Worm (Caenorhabditis elegans): Measurements from ENCODE around the gene Y45F3A.9.
A peak's percentile ranks its signal among the peaks of the same experiment; 100 is the strongest.

Y45F3A.9 gene

ce11 chrIII:10600138-10600626, 5.2 kb upstream of the Y45F3A.9 start, which contains the start of gene epg-6:
epg-6 (minus strand) TSS chrIII:10600188.
- no peak for TF ChIP-seq hlh-30 (tag; optimal IDR thresholded peaks at IDR 0.05; ENCODE audit: insufficient read depth)
- no peak for TF ChIP-seq ets-4 (tag; optimal IDR thresholded peaks at IDR 0.05)
- no peak for TF ChIP-seq unc-55 (GFP tag; optimal IDR thresholded peaks at IDR 0.05)
- TF ChIP-seq dve-1 (tag; optimal IDR thresholded peaks at IDR 0.05): no peak
- no peak for TF ChIP-seq ref-2 (tag; optimal IDR thresholded peaks at IDR 0.05)
- TF ChIP-seq ceh-2 (tag; optimal IDR thresholded peaks at IDR 0.05): no peak
- TF ChIP-seq eyg-1 (tag; optimal IDR thresholded peaks at IDR 0.05): no peak
- TF ChIP-seq hlh-8 (tag; optimal IDR thresholded peaks at IDR 0.05): no peak
- no peak for TF ChIP-seq ceh-31 (tag; optimal IDR thresholded peaks at IDR 0.05)
- no peak for TF ChIP-seq K02D7.2 (tag; optimal IDR thresholded peaks at IDR 0.05)
- no peak for TF ChIP-seq T23F11.4 (GFP tag; optimal IDR thresholded peaks at IDR 0.05)
- TF ChIP-seq pag-3 (tag; optimal IDR thresholded peaks at IDR 0.05; ENCODE audit: borderline replicate concordance): no peak
- TF ChIP-seq lim-6 (tag; optimal IDR thresholded peaks at IDR 0.05): no peak
- no peak for TF ChIP-seq unc-3 (GFP tag; conservative IDR thresholded peaks at IDR 0.05)
- no peak for TF ChIP-seq unc-3 (tag; optimal IDR thresholded peaks at IDR 0.05)
- no peak for TF ChIP-seq sox-4 (tag; optimal IDR thresholded peaks at IDR 0.05)
- TF ChIP-seq fkh-10 (GFP tag; optimal IDR thresholded peaks at IDR 0.05): no peak
- no peak for TF ChIP-seq che-1 (tag; optimal IDR thresholded peaks at IDR 0.05)
- no peak for TF ChIP-seq rnt-1 (tag; optimal IDR thresholded peaks at IDR 0.05)

ce11 chrIII:10599699-10600098, 4.7 kb upstream of the Y45F3A.9 start:
- TF ChIP-seq hlh-30 (tag; optimal IDR thresholded peaks at IDR 0.05; ENCODE audit: insufficient read depth) (peak; percentile 98), ceh-22 (tag; optimal IDR thresholded peaks at IDR 0.05) (no peak), Y22D7AL.16 (tag; optimal IDR thresholded peaks at IDR 0.05) (no peak), unc-42 (tag; optimal IDR thresholded peaks at IDR 0.05) (peak; percentile 34), ahr-1 (tag; optimal IDR thresholded peaks at IDR 0.05) (no peak), ceh-18 (tag; optimal IDR thresholded peaks at IDR 0.05) (peak; percentile 5), nfya-1 (tag; optimal IDR thresholded peaks at IDR 0.05) (peak; percentile 11), ceh-31 (tag; optimal IDR thresholded peaks at IDR 0.05) (peak; percentile 45), ceh-14 (tag; optimal IDR thresholded peaks at IDR 0.05) (peak; percentile 4), npax-4 (tag; optimal IDR thresholded peaks at IDR 0.05) (no peak)

- no peak for TF ChIP-seq hlh-8 (tag; optimal IDR thresholded peaks at IDR 0.05)
- TF ChIP-seq ref-2 (tag; optimal IDR thresholded peaks at IDR 0.05): no peak
Measured at ce11 chrIII:10596387-10596786, 1.4 kb upstream of the Y45F3A.9 start, which contains the start of gene Y39A1A.3. Y39A1A.3 (minus strand) TSS chrIII:10596487.

- no peak for TF ChIP-seq hlh-8 (tag; optimal IDR thresholded peaks at IDR 0.05)
- TF ChIP-seq C38D4.7 (GFP tag; optimal IDR thresholded peaks at IDR 0.05): no peak
- TF ChIP-seq unc-86 (tag; optimal IDR thresholded peaks at IDR 0.05): no peak
- TF ChIP-seq pros-1 (tag; optimal IDR thresholded peaks at IDR 0.05): no peak
- no peak for TF ChIP-seq C08G9.2 (tag; optimal IDR thresholded peaks at IDR 0.05)
- TF ChIP-seq dmd-4 (tag; optimal IDR thresholded peaks at IDR 0.05; ENCODE audit: borderline replicate concordance): no peak
- TF ChIP-seq ceh-22 (tag; optimal IDR thresholded peaks at IDR 0.05): no peak
- TF ChIP-seq che-1 (tag; optimal IDR thresholded peaks at IDR 0.05): no peak
- TF ChIP-seq tbx-7 (tag; optimal IDR thresholded peaks at IDR 0.05): no peak
- TF ChIP-seq tbx-2 (tag; optimal IDR thresholded peaks at IDR 0.05): no peak
- TF ChIP-seq sdc-2 (tag; optimal IDR thresholded peaks at IDR 0.05): no peak
- TF ChIP-seq gmeb-2 (tag; optimal IDR thresholded peaks at IDR 0.05): no peak
- TF ChIP-seq dve-1 (tag; optimal IDR thresholded peaks at IDR 0.05): no peak
- no peak for TF ChIP-seq ceh-14 (tag; optimal IDR thresholded peaks at IDR 0.05)
- TF ChIP-seq sox-2 (GFP tag; IDR thresholded peaks at IDR 0.05): no peak
- no peak for TF ChIP-seq unc-55 (GFP tag; optimal IDR thresholded peaks at IDR 0.05)
- TF ChIP-seq F13H6.1 (tag; optimal IDR thresholded peaks at IDR 0.05): no peak
- TF ChIP-seq ceh-6 (GFP tag; optimal IDR thresholded peaks at IDR 0.05): no peak
Measured at ce11 chrIII:10592729-10593128, 2.2 kb downstream of the Y45F3A.9 start, which contains the start of gene Y45F3A.8. Y45F3A.8 (minus strand) TSS chrIII:10592829.

Data from whole organism, late embryonic.